Fruit fly (Drosophila melanogaster): ENCODE data around the gene IntS11.

The IntS11 gene

dm6 chr3R:29757681-29758080, 12.5 kb downstream of the IntS11 start:
- TF ChIP-seq Snoo (tag; optimal IDR thresholded peaks at IDR 0.05) (peak; percentile 5), D1 (tag; optimal IDR thresholded peaks at IDR 0.05) (peak; percentile 10), CG12605 (GFP tag; IDR thresholded peaks at IDR 0.05) (no peak), CG13204 (GFP tag; optimal IDR thresholded peaks at IDR 0.05) (no peak), CG10348 (GFP tag; IDR thresholded peaks at IDR 0.05) (no peak), CG14655 (GFP tag; optimal IDR thresholded peaks at IDR 0.05) (peak; percentile 63), CG8301 (tag; optimal IDR thresholded peaks at IDR 0.05) (peak; percentile 55), Ets98B (GFP tag; IDR thresholded peaks at IDR 0.05) (peak; percentile 38), CG8159 (tag; optimal IDR thresholded peaks at IDR 0.05) (peak; percentile 53), CG4496 (GFP tag; IDR thresholded peaks at IDR 0.05) (peak; percentile 71), EcR (GFP tag; optimal IDR thresholded peaks at IDR 0.05) (no peak), gl (tag; optimal IDR thresholded peaks at IDR 0.05) (no peak), fd96Ca (GFP tag; IDR thresholded peaks at IDR 0.05) (peak; percentile 72), Pif1A (GFP tag; optimal IDR thresholded peaks at IDR 0.05) (no peak), CG32121 (GFP tag; IDR thresholded peaks at IDR 0.05) (peak; percentile 37), CG9948 (tag; optimal IDR thresholded peaks at IDR 0.05) (peak; percentile 34), Pif1B (GFP tag; optimal IDR thresholded peaks at IDR 0.05) (peak; percentile 47), rn (GFP tag; IDR thresholded peaks at IDR 0.05) (no peak), CG17806 (tag; optimal IDR thresholded peaks at IDR 0.05) (peak; percentile 42), CG34367 (tag; optimal IDR thresholded peaks at IDR 0.05) (no peak), CG15710 (tag; optimal IDR thresholded peaks at IDR 0.05) (peak; percentile 38)

dm6 chr3R:29758129-29758733, 13.1 kb downstream of the IntS11 start:
- TF ChIP-seq rn (GFP tag; IDR thresholded peaks at IDR 0.05) (peak; percentile 58), CG4496 (GFP tag; IDR thresholded peaks at IDR 0.05) (peak; percentile 84), gl (tag; optimal IDR thresholded peaks at IDR 0.05) (no peak), CG8159 (tag; optimal IDR thresholded peaks at IDR 0.05) (peak; percentile 57), CG17806 (tag; optimal IDR thresholded peaks at IDR 0.05) (peak; percentile 46), CG8301 (tag; optimal IDR thresholded peaks at IDR 0.05) (peak; percentile 61), Pif1A (GFP tag; optimal IDR thresholded peaks at IDR 0.05) (peak; percentile 60), CG34367 (tag; optimal IDR thresholded peaks at IDR 0.05) (peak; percentile 18), Snoo (tag; optimal IDR thresholded peaks at IDR 0.05) (peak; percentile 35), CG15710 (tag; optimal IDR thresholded peaks at IDR 0.05) (peak; percentile 24), Pif1B (GFP tag; optimal IDR thresholded peaks at IDR 0.05) (peak; percentile 19), fd96Ca (GFP tag; IDR thresholded peaks at IDR 0.05) (peak; percentile 61; the same call in 2 of the 3 replicates), EcR (GFP tag; optimal IDR thresholded peaks at IDR 0.05) (no peak), CG10348 (GFP tag; IDR thresholded peaks at IDR 0.05) (0 out of 2 replicates have a peak, but pooled peaks have one; percentile 41), D1 (tag; optimal IDR thresholded peaks at IDR 0.05) (no peak), CG9948 (tag; optimal IDR thresholded peaks at IDR 0.05) (peak; percentile 50), CG13204 (GFP tag; optimal IDR thresholded peaks at IDR 0.05) (no peak), CG14655 (GFP tag; optimal IDR thresholded peaks at IDR 0.05) (peak; percentile 38), CG12605 (GFP tag; IDR thresholded peaks at IDR 0.05) (peak; percentile 66), Ets98B (GFP tag; IDR thresholded peaks at IDR 0.05) (peak; percentile 80), CG32121 (GFP tag; IDR thresholded peaks at IDR 0.05) (peak; percentile 83)

dm6 chr3R:29758734-29759131, 13.6 kb downstream of the IntS11 start:
- TF ChIP-seq CG17806 (tag; optimal IDR thresholded peaks at IDR 0.05) (no peak), CG9948 (tag; optimal IDR thresholded peaks at IDR 0.05) (no peak), Pif1B (GFP tag; optimal IDR thresholded peaks at IDR 0.05) (no peak), D1 (tag; optimal IDR thresholded peaks at IDR 0.05) (no peak), CG4496 (GFP tag; IDR thresholded peaks at IDR 0.05) (no peak), CG14655 (GFP tag; optimal IDR thresholded peaks at IDR 0.05) (no peak), CG12605 (GFP tag; IDR thresholded peaks at IDR 0.05) (no peak), CG8159 (tag; optimal IDR thresholded peaks at IDR 0.05) (no peak), EcR (GFP tag; optimal IDR thresholded peaks at IDR 0.05) (no peak), gl (tag; optimal IDR thresholded peaks at IDR 0.05) (no peak), Snoo (tag; optimal IDR thresholded peaks at IDR 0.05) (no peak), CG8301 (tag; optimal IDR thresholded peaks at IDR 0.05) (no peak), fd96Ca (GFP tag; IDR thresholded peaks at IDR 0.05) (no peak), Ets98B (GFP tag; IDR thresholded peaks at IDR 0.05) (no peak), rn (GFP tag; IDR thresholded peaks at IDR 0.05) (no peak), CG34367 (tag; optimal IDR thresholded peaks at IDR 0.05) (no peak), CG10348 (GFP tag; IDR thresholded peaks at IDR 0.05) (no peak)

dm6 chr3R:29760042-29760441, 14.9 kb downstream of the IntS11 start:
- no peak for TF ChIP-seq CG10348 (GFP tag; IDR thresholded peaks at IDR 0.05)
- no peak for TF ChIP-seq rn (GFP tag; IDR thresholded peaks at IDR 0.05)
- TF ChIP-seq gl (tag; optimal IDR thresholded peaks at IDR 0.05): no peak
- TF ChIP-seq CG4496 (GFP tag; IDR thresholded peaks at IDR 0.05): no peak
- TF ChIP-seq Pif1B (GFP tag; optimal IDR thresholded peaks at IDR 0.05): no peak
- TF ChIP-seq CG17806 (tag; optimal IDR thresholded peaks at IDR 0.05): no peak
- TF ChIP-seq D1 (tag; optimal IDR thresholded peaks at IDR 0.05): no peak
- TF ChIP-seq Pif1A (GFP tag; optimal IDR thresholded peaks at IDR 0.05): no peak
- no peak for TF ChIP-seq CG14655 (GFP tag; optimal IDR thresholded peaks at IDR 0.05)
- no peak for TF ChIP-seq CG9948 (tag; optimal IDR thresholded peaks at IDR 0.05)
- peak; percentile 3 for TF ChIP-seq CG34367 (tag; optimal IDR thresholded peaks at IDR 0.05)
- TF ChIP-seq fd96Ca (GFP tag; IDR thresholded peaks at IDR 0.05): no peak
- TF ChIP-seq Snoo (tag; optimal IDR thresholded peaks at IDR 0.05): no peak
- peak; percentile 20 for TF ChIP-seq CG15710 (tag; optimal IDR thresholded peaks at IDR 0.05)
- no peak for TF ChIP-seq CG12605 (GFP tag; IDR thresholded peaks at IDR 0.05)
- no peak for TF ChIP-seq CG32121 (GFP tag; IDR thresholded peaks at IDR 0.05)
- TF ChIP-seq Ets98B (GFP tag; IDR thresholded peaks at IDR 0.05): no peak
- TF ChIP-seq EcR (GFP tag; optimal IDR thresholded peaks at IDR 0.05): no peak
- TF ChIP-seq CG8159 (tag; optimal IDR thresholded peaks at IDR 0.05): peak; percentile 24

- peak; percentile 35 for TF ChIP-seq CG8159 (tag; optimal IDR thresholded peaks at IDR 0.05)
- peak; percentile 22 for TF ChIP-seq CG15710 (tag; optimal IDR thresholded peaks at IDR 0.05)
- TF ChIP-seq CG34367 (tag; optimal IDR thresholded peaks at IDR 0.05): no peak
Observed at dm6 chr3R:29761569-29761968, 16.4 kb downstream of the IntS11 start.
